Fruit fly (Drosophila melanogaster): ENCODE data around the gene CG34265.

Gene CG34265

DNA sequence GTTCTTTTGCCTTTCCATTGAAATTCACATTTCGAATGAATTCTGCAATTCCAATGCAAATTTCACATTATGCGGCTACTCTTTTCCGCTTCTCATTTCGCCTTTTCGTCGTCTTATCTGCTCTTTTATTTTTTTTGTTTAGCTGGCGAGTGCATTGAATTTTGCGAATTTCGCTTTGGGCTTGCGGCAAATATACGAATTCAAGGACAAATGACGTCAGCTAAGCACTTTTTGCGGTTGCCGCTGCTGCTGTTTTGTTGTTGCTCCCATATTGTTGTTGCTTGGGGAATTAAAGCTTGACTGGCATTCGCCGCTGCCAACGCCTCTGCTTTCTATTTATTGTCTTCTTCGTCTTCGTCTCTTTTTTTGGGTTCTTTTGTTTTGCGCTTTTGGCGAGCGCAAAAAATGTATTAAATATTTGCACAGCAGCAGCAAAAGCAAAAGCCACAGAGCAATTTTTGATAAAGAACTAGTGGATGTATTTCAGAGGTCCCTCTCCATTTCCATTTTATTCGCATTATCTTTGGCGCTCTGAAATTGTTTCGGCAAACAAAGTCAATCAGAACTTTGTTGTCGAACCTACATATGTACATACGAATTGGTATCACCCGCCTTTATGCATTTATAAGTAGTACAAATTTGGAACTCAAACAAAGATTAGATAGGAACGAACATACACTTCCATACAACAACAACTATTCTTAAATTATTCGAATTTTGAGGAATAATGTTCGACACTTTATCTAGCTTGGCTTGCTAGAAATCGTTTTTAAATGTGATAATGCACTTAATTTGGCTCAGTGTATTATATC lies 28.3 kb upstream of the CG34265 start (continued):
- TF ChIP-seq Hr4 (GFP tag; optimal IDR thresholded peaks at IDR 0.05) = peak; percentile 60
- no peak for TF ChIP-seq Blimp-1 (GFP tag; optimal IDR thresholded peaks at IDR 0.05)
- peak; percentile 6 to 85 for TF ChIP-seq salr (GFP tag; optimal IDR thresholded peaks at IDR 0.05)
- peak; percentile 59 for TF ChIP-seq CG6792 (GFP tag; optimal IDR thresholded peaks at IDR 0.05)
- peak; percentile 69 for TF ChIP-seq net (GFP tag; optimal IDR thresholded peaks at IDR 0.05)
- TF ChIP-seq CG31627 (GFP tag; optimal IDR thresholded peaks at IDR 0.05) = peak; percentile 73
- peak; percentile 77 for TF ChIP-seq dsx (GFP tag; optimal IDR thresholded peaks at IDR 0.05; ENCODE audit: poor library complexity, severe bottlenecking)
- TF ChIP-seq Ets21C (GFP tag; optimal IDR thresholded peaks at IDR 0.05) = peak; percentile 32
- TF ChIP-seq achi (GFP tag; optimal IDR thresholded peaks at IDR 0.05) = peak; percentile 53

DNA sequence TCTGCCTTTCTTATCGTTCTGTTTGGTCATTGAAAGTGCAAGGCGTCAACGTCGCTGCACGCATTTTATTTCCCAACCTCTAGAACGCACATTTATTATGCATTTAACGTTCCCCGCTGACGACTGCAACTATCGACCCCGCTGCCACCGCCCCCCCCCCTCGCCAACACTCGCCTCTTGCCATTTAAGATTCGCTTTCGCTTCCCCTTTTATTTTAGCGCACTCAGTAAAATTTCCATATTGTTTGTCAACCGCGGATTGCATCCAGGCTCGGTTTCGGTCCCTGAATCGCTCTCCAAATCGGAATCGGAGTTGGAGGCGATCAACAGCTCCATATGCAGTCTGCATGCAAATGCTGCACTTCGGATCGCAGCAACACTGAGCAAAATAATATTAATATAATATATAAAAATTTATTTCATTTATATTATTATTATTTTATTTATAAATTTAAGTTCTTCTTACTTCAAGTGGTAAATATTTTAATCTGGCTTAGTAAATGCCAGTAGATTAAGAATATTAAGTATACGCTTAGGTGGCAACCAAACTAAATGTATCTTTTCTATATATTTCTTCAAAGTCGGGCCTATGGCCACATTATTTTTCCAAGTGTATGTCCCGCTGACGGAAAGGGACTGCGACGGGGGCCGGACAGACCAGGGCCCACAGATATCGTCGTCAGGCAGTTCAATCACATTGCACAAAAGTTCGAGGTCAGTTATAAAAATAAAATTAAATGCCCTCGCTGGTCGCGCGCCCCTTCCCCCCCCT lies 27.5 kb upstream of the CG34265 start:
- TF ChIP-seq Ets21C (GFP tag; optimal IDR thresholded peaks at IDR 0.05) = peak; percentile 76
- TF ChIP-seq Blimp-1 (GFP tag; optimal IDR thresholded peaks at IDR 0.05) = peak; percentile 82
- TF ChIP-seq CG32006 (GFP tag; optimal IDR thresholded peaks at IDR 0.05) = peak; percentile 95
- peak; percentile 95 for TF ChIP-seq CG3919 (GFP tag; optimal IDR thresholded peaks at IDR 0.05)
- TF ChIP-seq CG10631 (GFP tag; optimal IDR thresholded peaks at IDR 0.05) = peak; percentile 95
- TF ChIP-seq CG10669 (GFP tag; optimal IDR thresholded peaks at IDR 0.05) = peak; percentile 98
- TF ChIP-seq esn (GFP tag; optimal IDR thresholded peaks at IDR 0.05) = peak; percentile 92
- peak; percentile 91 for TF ChIP-seq Sox14 (GFP tag; optimal IDR thresholded peaks at IDR 0.05)
- TF ChIP-seq fkh (GFP tag; optimal IDR thresholded peaks at IDR 0.05) = no peak
- TF ChIP-seq CG8119 (GFP tag; IDR thresholded peaks at IDR 0.05) = peak; percentile 92
- peak; percentile 93 for TF ChIP-seq OdsH (GFP tag; optimal IDR thresholded peaks at IDR 0.05)
- TF ChIP-seq eg (GFP tag; IDR thresholded peaks at IDR 0.05) = peak; percentile 76
- TF ChIP-seq dsx (GFP tag; optimal IDR thresholded peaks at IDR 0.05; ENCODE audit: poor library complexity, severe bottlenecking) = peak; percentile 97
- TF ChIP-seq fd85E (GFP tag; optimal IDR thresholded peaks at IDR 0.05) = peak; percentile 77
- peak; percentile 78 for TF ChIP-seq Gug (GFP tag; IDR thresholded peaks at IDR 0.05)
- TF ChIP-seq Hr38 (GFP tag; optimal IDR thresholded peaks at IDR 0.05) = no peak
- TF ChIP-seq ss (GFP tag; optimal IDR thresholded peaks at IDR 0.05) = peak; percentile 99
- TF ChIP-seq CG6163 (GFP tag; IDR thresholded peaks at IDR 0.05) = peak; percentile 93
- TF ChIP-seq Smox (GFP tag; optimal IDR thresholded peaks at IDR 0.05) = peak; percentile 83
- TF ChIP-seq achi (GFP tag; optimal IDR thresholded peaks at IDR 0.05) = peak; percentile 96
- TF ChIP-seq vri (GFP tag; optimal IDR thresholded peaks at IDR 0.05) = peak; percentile 84
- peak; percentile 64 for TF ChIP-seq Lpt (GFP tag; optimal IDR thresholded peaks at IDR 0.05)
- TF ChIP-seq spab (GFP tag; optimal IDR thresholded peaks at IDR 0.05) = peak; percentile 99
- TF ChIP-seq Ets96B (tag; optimal IDR thresholded peaks at IDR 0.05) = peak; percentile 99
- peak; percentile 57 for TF ChIP-seq Eip93F (GFP tag; optimal IDR thresholded peaks at IDR 0.05)
- peak; percentile 98 for TF ChIP-seq CG8632 (GFP tag; optimal IDR thresholded peaks at IDR 0.05)
- TF ChIP-seq CG1621 (tag; optimal IDR thresholded peaks at IDR 0.05) = peak; percentile 85
- peak; percentile 89 for TF ChIP-seq Met (GFP tag; optimal IDR thresholded peaks at IDR 0.05)
- TF ChIP-seq lz (GFP tag; optimal IDR thresholded peaks at IDR 0.05) = peak; percentile 86
- TF ChIP-seq CG6276 (GFP tag; optimal IDR thresholded peaks at IDR 0.05) = peak; percentile 87
- TF ChIP-seq CG6854 (GFP tag; optimal IDR thresholded peaks at IDR 0.05) = peak; percentile 96
- peak; percentile 98 for TF ChIP-seq svp (GFP tag)
- TF ChIP-seq CG11902 (GFP tag; optimal IDR thresholded peaks at IDR 0.05) = peak; percentile 94
- peak; percentile 97 for TF ChIP-seq Eip78C (GFP tag)
- peak; percentile 94 for TF ChIP-seq acj6 (GFP tag; optimal IDR thresholded peaks at IDR 0.05)
- peak; percentile 98 for TF ChIP-seq CG34406 (GFP tag; optimal IDR thresholded peaks at IDR 0.05)
- TF ChIP-seq CG3032 (tag; optimal IDR thresholded peaks at IDR 0.05) = peak; percentile 99
- TF ChIP-seq CG4318 (GFP tag; optimal IDR thresholded peaks at IDR 0.05) = peak; percentile 85
- peak; percentile 91 for TF ChIP-seq CG7368 (GFP tag; optimal IDR thresholded peaks at IDR 0.05)
- TF ChIP-seq Sox102F (GFP tag; optimal IDR thresholded peaks at IDR 0.05) = peak; percentile 88
- peak; percentile 86 for TF ChIP-seq CG15336 (GFP tag; IDR thresholded peaks at IDR 0.05)

Data from whole organism, prepupa.